Worm (Caenorhabditis elegans) whole organism, early embryonic: ENCODE measurements around the gene pals-16.
A peak's percentile ranks its signal among the peaks of the same experiment; 100 is the strongest.

Source experiments
- B0310.2 ChIP-seq: sonication (generic microtip); optimal IDR thresholded peaks from 2 replicates; lab custom pipeline; 2016; ENCODE audit warnings: mild to moderate bottlenecking, missing genetic modification characterization, missing compliant biosample characterization
- F13C5.2 ChIP-seq: sonication (generic microtip); optimal IDR thresholded peaks from 2 replicates; lab custom pipeline; 2017; ENCODE audit warnings: mild to moderate bottlenecking, missing genetic modification characterization, inconsistent platforms, missing compliant biosample characterization
- aly-1 ChIP-seq: sonication (generic microtip); optimal IDR thresholded peaks from 2 replicates; lab custom pipeline; 2016; ENCODE audit warnings: missing genetic modification characterization, missing compliant biosample characterization
- ama-1 ChIP-seq: fragments of 150-350 bp; optimal IDR thresholded peaks from 2 replicates; lab custom pipeline; 2014
- ceh-13 ChIP-seq: fragments of 200-800 bp; sonication (Bioruptor generic); optimal IDR thresholded peaks from 2 replicates; lab custom pipeline; 2018; ENCODE audit warnings: mild to moderate bottlenecking, missing genetic modification characterization, missing compliant biosample characterization
- ceh-36 ChIP-seq: sonication (generic microtip); optimal IDR thresholded peaks from 2 replicates; lab custom pipeline; 2016; ENCODE audit warnings: missing genetic modification characterization, inconsistent platforms, missing compliant biosample characterization
- ets-7 ChIP-seq: sonication (generic microtip); optimal IDR thresholded peaks from 2 replicates; lab custom pipeline; 2016; ENCODE audit warnings: missing genotype, missing genetic modification characterization, missing compliant biosample characterization
- flt-1 ChIP-seq: fragments of 200-800 bp; sonication (Bioruptor generic); IDR thresholded peaks from 2 replicates; pipeline ENCODE4 v1.3.6; 2022; ENCODE audit warnings: missing genetic modification characterization, missing compliant biosample characterization
- hmbx-1 ChIP-seq: sonication (generic microtip); optimal IDR thresholded peaks from 2 replicates; lab custom pipeline; 2016; ENCODE audit warnings: mild to moderate bottlenecking, missing genetic modification characterization, missing compliant biosample characterization
- hmg-4 ChIP-seq: fragments of 200-800 bp; sonication (Bioruptor generic); optimal IDR thresholded peaks from 2 replicates; lab custom pipeline; 2018; ENCODE audit warnings: mild to moderate bottlenecking, missing genetic modification characterization, missing compliant biosample characterization
- hnd-1 ChIP-seq: sonication (generic microtip); optimal IDR thresholded peaks from 2 replicates; lab custom pipeline; 2016; ENCODE audit warnings: missing genetic modification characterization, missing compliant biosample characterization
- pes-1 ChIP-seq: fragments of 200-800 bp; sonication (Bioruptor generic); IDR thresholded peaks from 2 replicates; pipeline ENCODE4 v1.3.6; 2022; ENCODE audit warnings: missing genetic modification reagents, missing genetic modification characterization, missing compliant biosample characterization
- scrt-1 ChIP-seq: fragments of 200-800 bp; sonication (Bioruptor generic); IDR thresholded peaks from 2 replicates; pipeline ENCODE4 v1.3.6; 2022; ENCODE audit warnings: missing genetic modification characterization, missing compliant biosample characterization
- sea-1 ChIP-seq: fragments of 200-800 bp; sonication (Bioruptor generic); conservative IDR thresholded peaks from 2 replicates; pipeline ENCODE4 v1.3.6; 2022; ENCODE audit warnings: missing genetic modification characterization, missing compliant biosample characterization
- tbx-11 ChIP-seq: fragments of 200-800 bp; sonication (Bioruptor generic); IDR thresholded peaks from 2 replicates; pipeline ENCODE4 v1.3.6; 2022; ENCODE audit warnings: missing genetic modification characterization, missing compliant biosample characterization
- tbx-37 ChIP-seq: fragments of 200-800 bp; sonication (Bioruptor generic); conservative IDR thresholded peaks from 2 replicates; pipeline ENCODE4 v1.3.6; 2022; ENCODE audit warnings: missing genetic modification reagents, missing genetic modification characterization, missing compliant biosample characterization
- tra-4 ChIP-seq: sonication (generic microtip); optimal IDR thresholded peaks from 2 replicates; lab custom pipeline; 2017; ENCODE audit warnings: missing genetic modification characterization, missing compliant biosample characterization

Gene pals-16

ce11 chrIII:1419700-1420356, 20.1 kb downstream of the pals-16 start:
- TF ChIP-seq ceh-36 (tag; lab: Kevin White, UChicago) = no peak
- no peak for TF ChIP-seq scrt-1 (GFP tag; lab: Robert Waterston, UW)
- TF ChIP-seq hmg-4 (GFP tag; lab: Kevin White, UChicago) = peak; percentile 29
- TF ChIP-seq ets-7 (tag; lab: Kevin White, UChicago) = no peak
- TF ChIP-seq tra-4 (tag; lab: Kevin White, UChicago) = peak; percentile 69
- no peak for TF ChIP-seq flt-1
- no peak for TF ChIP-seq ceh-13
- no peak for TF ChIP-seq ama-1
- TF ChIP-seq F13C5.2 (tag; lab: Kevin White, UChicago) = no peak
- no peak for TF ChIP-seq B0310.2

- TF ChIP-seq tbx-11 (GFP tag; lab: Robert Waterston, UW) = no peak
- TF ChIP-seq aly-1 (tag; lab: Kevin White, UChicago) = no peak
- TF ChIP-seq ceh-13 = no peak
- TF ChIP-seq ceh-36 (tag; lab: Kevin White, UChicago) = no peak
- no peak for TF ChIP-seq hmbx-1 (tag; lab: Kevin White, UChicago)
- no peak for TF ChIP-seq scrt-1 (GFP tag; lab: Robert Waterston, UW)
- no peak for TF ChIP-seq F13C5.2 (tag; lab: Kevin White, UChicago)
- TF ChIP-seq sea-1 = no peak
- no peak for TF ChIP-seq ets-7 (tag; lab: Kevin White, UChicago)
- TF ChIP-seq flt-1 = no peak
- TF ChIP-seq tra-4 (tag; lab: Kevin White, UChicago) = no peak
- TF ChIP-seq ama-1 = no peak
- no peak for TF ChIP-seq pes-1 (GFP tag; lab: Robert Waterston, UW)
Measured at ce11 chrIII:1421436-1421835, 21.7 kb downstream of the pals-16 start.

ce11 chrIII:1424305-1424704, 24.5 kb downstream of the pals-16 start:
- TF ChIP-seq tbx-37 = peak; percentile 68
- peak; percentile 65 for TF ChIP-seq aly-1 (tag; lab: Kevin White, UChicago)
- peak; percentile 79 for TF ChIP-seq scrt-1 (GFP tag; lab: Robert Waterston, UW)
- TF ChIP-seq ceh-13 = peak; percentile 30
- peak; percentile 68 for TF ChIP-seq flt-1
- TF ChIP-seq pes-1 (GFP tag; lab: Robert Waterston, UW) = peak; percentile 74
- TF ChIP-seq ama-1 = no peak
- TF ChIP-seq hmg-4 (GFP tag; lab: Kevin White, UChicago) = peak; percentile 17
- peak; percentile 42 for TF ChIP-seq hnd-1 (tag; lab: Kevin White, UChicago)
- TF ChIP-seq ets-7 (tag; lab: Kevin White, UChicago) = peak; percentile 31
- no peak for TF ChIP-seq hmbx-1 (tag; lab: Kevin White, UChicago)
- TF ChIP-seq F13C5.2 (tag; lab: Kevin White, UChicago) = peak; percentile 58
- TF ChIP-seq tbx-11 (GFP tag; lab: Robert Waterston, UW) = peak; percentile 71
- peak; percentile 70 for TF ChIP-seq sea-1
- peak; percentile 55 for TF ChIP-seq B0310.2
- no peak for TF ChIP-seq tra-4 (tag; lab: Kevin White, UChicago)
- TF ChIP-seq ceh-36 (tag; lab: Kevin White, UChicago) = peak; percentile 51

- TF ChIP-seq hmbx-1 (tag; lab: Kevin White, UChicago) (no peak), tbx-11 (GFP tag; lab: Robert Waterston, UW) (no peak), tbx-37 (no peak), ets-7 (tag; lab: Kevin White, UChicago) (no peak), ceh-13 (no peak), B0310.2 (no peak), aly-1 (tag; lab: Kevin White, UChicago) (no peak), pes-1 (GFP tag; lab: Robert Waterston, UW) (no peak), ama-1 (no peak), F13C5.2 (tag; lab: Kevin White, UChicago) (no peak), hnd-1 (tag; lab: Kevin White, UChicago) (no peak), sea-1 (no peak), ceh-36 (tag; lab: Kevin White, UChicago) (no peak), hmg-4 (GFP tag; lab: Kevin White, UChicago) (no peak), tra-4 (tag; lab: Kevin White, UChicago) (no peak), flt-1 (no peak)
Measured at ce11 chrIII:1427126-1427525, 27.4 kb downstream of the pals-16 start, which contains the start of gene lelo-2. lelo-2 (minus strand) TSS chrIII:1427226.

- TF ChIP-seq ama-1 (no peak), B0310.2 (no peak)
Measured at ce11 chrIII:1428448-1428847, 28.7 kb downstream of the pals-16 start.

ce11 chrIII:1429275-1429674, 29.5 kb downstream of the pals-16 start:
- TF ChIP-seq ama-1 = no peak
- no peak for TF ChIP-seq B0310.2
- no peak for TF ChIP-seq scrt-1 (GFP tag; lab: Robert Waterston, UW)
- no peak for TF ChIP-seq sea-1
- no peak for TF ChIP-seq hnd-1 (tag; lab: Kevin White, UChicago)
- no peak for TF ChIP-seq aly-1 (tag; lab: Kevin White, UChicago)
- TF ChIP-seq F13C5.2 (tag; lab: Kevin White, UChicago) = no peak
- no peak for TF ChIP-seq tbx-11 (GFP tag; lab: Robert Waterston, UW)
- no peak for TF ChIP-seq hmg-4 (GFP tag; lab: Kevin White, UChicago)
- TF ChIP-seq ets-7 (tag; lab: Kevin White, UChicago) = no peak
- no peak for TF ChIP-seq tra-4 (tag; lab: Kevin White, UChicago)
- TF ChIP-seq hmbx-1 (tag; lab: Kevin White, UChicago) = no peak
- no peak for TF ChIP-seq pes-1 (GFP tag; lab: Robert Waterston, UW)
- no peak for TF ChIP-seq tbx-37
- TF ChIP-seq ceh-36 (tag; lab: Kevin White, UChicago) = no peak
- TF ChIP-seq ceh-13 = no peak
- no peak for TF ChIP-seq flt-1

ce11 chrIII:1429920-1430437, 30.2 kb downstream of the pals-16 start:
- TF ChIP-seq hmg-4 (GFP tag; lab: Kevin White, UChicago) (no peak), scrt-1 (GFP tag; lab: Robert Waterston, UW) (no peak), sea-1 (no peak), tra-4 (tag; lab: Kevin White, UChicago) (no peak), aly-1 (tag; lab: Kevin White, UChicago) (no peak), ceh-36 (tag; lab: Kevin White, UChicago) (peak; percentile 45), B0310.2 (no peak), F13C5.2 (tag; lab: Kevin White, UChicago) (no peak)
